Fruit fly (Drosophila melanogaster) whole organism, embryonic: ENCODE data around the gene Tsf2.

ENCODE experiments used
- CG10274 ChIP-seq: fragments of 200-800 bp; sonication (Bioruptor generic); optimal IDR thresholded peaks from 3 replicates; lab custom pipeline; 2017; ENCODE audit warnings: missing biosample characterization, mild to moderate bottlenecking, missing genetic modification characterization
- CG13894 ChIP-seq: fragments of 200-800 bp; sonication (Bioruptor generic); optimal IDR thresholded peaks from 3 replicates; lab custom pipeline; 2018; ENCODE audit warnings: missing biosample characterization, mild to moderate bottlenecking, missing genetic modification characterization, moderate library complexity
- CG15073 ChIP-seq: fragments of 200-800 bp; sonication (Bioruptor generic); optimal IDR thresholded peaks from 2 replicates; lab custom pipeline; 2016; ENCODE audit warnings: missing biosample characterization, missing genetic modification characterization
- CG15514 ChIP-seq: fragments of 200-800 bp; sonication (Bioruptor generic); optimal IDR thresholded peaks from 3 replicates; lab custom pipeline; 2017; ENCODE audit warnings: missing biosample characterization, missing genetic modification characterization, mild to moderate bottlenecking, moderate library complexity, missing genetic modification reagents
- CG15601 ChIP-seq: fragments of 200-800 bp; sonication (Bioruptor generic); optimal IDR thresholded peaks from 3 replicates; lab custom pipeline; 2019; ENCODE audit warnings: missing biosample characterization, mild to moderate bottlenecking, missing genetic modification characterization, moderate library complexity
- CG1647 ChIP-seq: fragments of 200-800 bp; sonication (Bioruptor generic); optimal IDR thresholded peaks from 3 replicates; lab custom pipeline; 2016; ENCODE audit warnings: missing biosample characterization, missing genetic modification characterization
- CG17829 ChIP-seq: fragments of 200-800 bp; optimal IDR thresholded peaks from 2 replicates; lab custom pipeline; 2019; ENCODE audit warnings: missing biosample characterization, mild to moderate bottlenecking, missing genetic modification characterization, moderate library complexity
- CG18262 ChIP-seq: fragments of 200-800 bp; optimal IDR thresholded peaks from 3 replicates; lab custom pipeline; 2019; ENCODE audit warnings: missing biosample characterization, mild to moderate bottlenecking, missing genetic modification characterization, moderate library complexity
- CG2875 ChIP-seq: fragments of 200-800 bp; sonication (Bioruptor generic); optimal IDR thresholded peaks from 2 replicates; lab custom pipeline; 2017; ENCODE audit warnings: missing biosample characterization, mild to moderate bottlenecking, missing genetic modification characterization, missing genetic modification reagents
- CG2889 ChIP-seq: fragments of 200-800 bp; sonication (Bioruptor generic); IDR thresholded peaks from 3 replicates; pipeline ENCODE4 v1.3.6; 2022; ENCODE audit warnings: missing biosample characterization, missing genetic modification characterization
- CG30431 ChIP-seq: fragments of 200-800 bp; sonication (Bioruptor generic); optimal IDR thresholded peaks from 2 replicates; lab custom pipeline; 2017; ENCODE audit warnings: missing biosample characterization, missing genetic modification characterization
- CG31365 ChIP-seq: fragments of 200-800 bp; sonication (Bioruptor generic); optimal IDR thresholded peaks from 2 replicates; lab custom pipeline; 2018; ENCODE audit warnings: missing biosample characterization, mild to moderate bottlenecking, missing genetic modification characterization
- CG3281 ChIP-seq: fragments of 200-800 bp; sonication (Bioruptor generic); optimal IDR thresholded peaks from 3 replicates; lab custom pipeline; 2017; ENCODE audit warnings: missing biosample characterization, mild to moderate bottlenecking, missing genetic modification characterization
- CG42726 ChIP-seq: fragments of 200-800 bp; sonication (Bioruptor generic); IDR thresholded peaks from 2 replicates; pipeline ENCODE4 v1.3.6; 2022; ENCODE audit warnings: missing biosample characterization, missing genetic modification characterization; ENCODE audit not compliant: partially characterized antibody
- CG4328 ChIP-seq: fragments of 200-800 bp; sonication (Bioruptor generic); optimal IDR thresholded peaks from 3 replicates; lab custom pipeline; 2017; ENCODE audit warnings: missing biosample characterization, missing genetic modification reagents, missing genetic modification characterization
- CG6791 ChIP-seq: fragments of 200-800 bp; sonication (Bioruptor generic); IDR thresholded peaks from 3 replicates; pipeline ENCODE4 v1.3.6; 2022; ENCODE audit warnings: missing biosample characterization, missing genetic modification characterization; ENCODE audit not compliant: partially characterized antibody
- CG6854 ChIP-seq: fragments of 200-800 bp; sonication (Bioruptor generic); optimal IDR thresholded peaks from 3 replicates; lab custom pipeline; 2017; ENCODE audit warnings: missing biosample characterization, mild to moderate bottlenecking, missing genetic modification characterization
- CG7786 ChIP-seq: fragments of 200-800 bp; sonication (Bioruptor generic); optimal IDR thresholded peaks from 2 replicates; lab custom pipeline; 2016; ENCODE audit warnings: missing biosample characterization, missing genetic modification characterization
- CG9727 ChIP-seq: fragments of 200-800 bp; sonication (Bioruptor generic); optimal IDR thresholded peaks from 3 replicates; lab custom pipeline; 2017; ENCODE audit warnings: missing biosample characterization, mild to moderate bottlenecking, missing genetic modification characterization
- CTCF ChIP-seq: fragments of 200-800 bp; sonication (Bioruptor generic); optimal IDR thresholded peaks from 2 replicates; lab custom pipeline; 2017; ENCODE audit warnings: missing biosample characterization, mild to moderate bottlenecking, missing genetic modification characterization, moderate library complexity
- CkIIα-i1 ChIP-seq: fragments of 200-800 bp; sonication (Bioruptor generic); IDR thresholded peaks from 2 replicates; pipeline ENCODE4 v1.3.6; 2022; ENCODE audit warnings: missing biosample characterization, missing genetic modification characterization
- CrebB ChIP-seq: fragments of 200-800 bp; sonication (Bioruptor generic); optimal IDR thresholded peaks from 3 replicates; lab custom pipeline; 2018; ENCODE audit warnings: missing biosample characterization, mild to moderate bottlenecking, missing genetic modification characterization
- Dip2 ChIP-seq: fragments of 200-800 bp; sonication (Bioruptor generic); IDR thresholded peaks from 2 replicates; pipeline ENCODE4 v1.3.6; 2022; ENCODE audit warnings: missing biosample characterization, missing genetic modification characterization
- E2f1 ChIP-seq: fragments of 200-800 bp; sonication (Bioruptor generic); IDR thresholded peaks from 2 replicates; pipeline ENCODE4 v1.3.6; 2022; ENCODE audit warnings: missing biosample characterization, missing genetic modification characterization
- HLH54F ChIP-seq: fragments of 200-800 bp; sonication (Bioruptor generic); optimal IDR thresholded peaks from 3 replicates; lab custom pipeline; 2016; ENCODE audit warnings: missing biosample characterization, missing genetic modification characterization
- Hmr ChIP-seq: fragments of 200-800 bp; sonication (Bioruptor generic); optimal IDR thresholded peaks from 3 replicates; lab custom pipeline; 2017; ENCODE audit warnings: mild to moderate bottlenecking, missing biosample characterization, missing genetic modification reagents, missing genetic modification characterization
- Med ChIP-seq: fragments of 200-800 bp; sonication (Bioruptor generic); peaks from one replicate; lab custom pipeline; 2016; ENCODE audit warnings: missing biosample characterization, missing genetic modification characterization, mild to moderate bottlenecking, inconsistent platforms, moderate library complexity
- NFAT ChIP-seq: fragments of 200-800 bp; sonication (Bioruptor generic); IDR thresholded peaks from 2 replicates; pipeline ENCODE4 v1.3.6; 2022; ENCODE audit warnings: missing biosample characterization, missing genetic modification characterization
- Scr ChIP-seq: fragments of 200-800 bp; sonication (Bioruptor generic); IDR thresholded peaks from 2 replicates; pipeline ENCODE4 v1.3.6; 2022; ENCODE audit warnings: missing biosample characterization, missing genetic modification characterization; ENCODE audit not compliant: partially characterized antibody
- Sry-β ChIP-seq: fragments of 200-800 bp; sonication (Bioruptor generic); optimal IDR thresholded peaks from 2 replicates; lab custom pipeline; 2018; ENCODE audit warnings: missing biosample characterization, mild to moderate bottlenecking, missing genetic modification characterization, moderate library complexity
- Tbp ChIP-seq: fragments of >200 bp; optimal IDR thresholded peaks from 2 replicates; lab custom pipeline; 2018; ENCODE audit warnings: missing biosample characterization, missing genetic modification characterization
- Xbp1 ChIP-seq: fragments of 200-800 bp; sonication (Bioruptor generic); optimal IDR thresholded peaks from 3 replicates; lab custom pipeline; 2016; ENCODE audit warnings: missing biosample characterization, mild to moderate bottlenecking, missing genetic modification characterization
- amos ChIP-seq: fragments of 200-800 bp; sonication (Bioruptor generic); IDR thresholded peaks from 2 replicates; pipeline ENCODE4 v1.3.6; 2022; ENCODE audit warnings: missing biosample characterization, missing genetic modification characterization; ENCODE audit not compliant: partially characterized antibody
- bab2 ChIP-seq: fragments of 200-800 bp; sonication (Bioruptor generic); optimal IDR thresholded peaks from 2 replicates; lab custom pipeline; 2016; ENCODE audit warnings: missing biosample characterization, missing genetic modification characterization
- cas ChIP-seq: fragments of 200-800 bp; sonication (Bioruptor generic); IDR thresholded peaks from 2 replicates; pipeline ENCODE4 v1.3.6; 2022; ENCODE audit warnings: missing biosample characterization, missing genetic modification characterization
- cg ChIP-seq: fragments of 200-800 bp; sonication (Bioruptor generic); optimal IDR thresholded peaks from 3 replicates; lab custom pipeline; 2019; ENCODE audit warnings: missing biosample characterization, mild to moderate bottlenecking, missing genetic modification characterization, moderate library complexity
- da ChIP-seq: fragments of 200-800 bp; sonication (Bioruptor generic); optimal IDR thresholded peaks from 2 replicates; lab custom pipeline; 2016; ENCODE audit warnings: missing biosample characterization, missing genetic modification characterization
- ems ChIP-seq: fragments of 200-800 bp; sonication (Bioruptor generic); optimal IDR thresholded peaks from 3 replicates; lab custom pipeline; 2016; ENCODE audit warnings: missing biosample characterization, missing genetic modification characterization
- gfzf ChIP-seq: fragments of 200-800 bp; sonication (Bioruptor generic); optimal IDR thresholded peaks from 2 replicates; lab custom pipeline; 2016; ENCODE audit warnings: missing biosample characterization, mild to moderate bottlenecking, missing genetic modification characterization, moderate library complexity
- grau ChIP-seq: fragments of 200-800 bp; optimal IDR thresholded peaks from 3 replicates; lab custom pipeline; 2019; ENCODE audit warnings: missing biosample characterization, mild to moderate bottlenecking, missing genetic modification characterization, moderate library complexity
- ham ChIP-seq: fragments of 200-800 bp; sonication (Bioruptor generic); IDR thresholded peaks from 2 replicates; pipeline ENCODE4 v1.3.6; 2022; ENCODE audit warnings: missing biosample characterization, missing genetic modification characterization
- kay ChIP-seq: fragments of 200-800 bp; sonication (Bioruptor generic); optimal IDR thresholded peaks from 2 replicates; lab custom pipeline; 2016; ENCODE audit warnings: missing biosample characterization, missing genetic modification characterization
- lmd ChIP-seq: fragments of 200-800 bp; sonication (Bioruptor generic); IDR thresholded peaks from 2 replicates; pipeline ENCODE4 v1.3.6; 2022; ENCODE audit warnings: missing biosample characterization, missing genetic modification characterization
- nom ChIP-seq: fragments of 200-800 bp; sonication (Bioruptor generic); optimal IDR thresholded peaks from 2 replicates; lab custom pipeline; 2017; ENCODE audit warnings: missing biosample characterization, missing genetic modification characterization, mild to moderate bottlenecking, moderate library complexity, missing genetic modification reagents
- p53 ChIP-seq: fragments of 200-800 bp; sonication (Bioruptor generic); optimal IDR thresholded peaks from 2 replicates; lab custom pipeline; 2016; ENCODE audit warnings: missing biosample characterization, missing genetic modification characterization
- prd ChIP-seq, 3 experiments: fragments of >200 bp in 2 of 3; fragments of 200-800 bp in 1 of 3; sonication (Bioruptor generic) in 1 of 3; optimal IDR thresholded peaks in 2 of 3; IDR thresholded peaks in 1 of 3; 2 replicates in 2 of 3; 3 replicates in 1 of 3; pipeline versions ENCODE4 v1.3.6 to Lab custom; 2017 to 2022; ENCODE audit warnings: missing biosample characterization in 1 of 3, missing genetic modification characterization in 1 of 3
- pum ChIP-seq: fragments of 200-800 bp; sonication (Bioruptor generic); optimal IDR thresholded peaks from 2 replicates; lab custom pipeline; 2016; ENCODE audit warnings: missing biosample characterization, missing genetic modification characterization
- scrt ChIP-seq: fragments of 200-800 bp; sonication (Bioruptor generic); optimal IDR thresholded peaks from 2 replicates; lab custom pipeline; 2018; ENCODE audit warnings: missing biosample characterization, mild to moderate bottlenecking, missing genetic modification characterization, moderate library complexity
- ttk ChIP-seq: fragments of 200-800 bp; sonication (Bioruptor generic); IDR thresholded peaks from 2 replicates; pipeline ENCODE4 v2.1.2; 2022; ENCODE audit warnings: missing biosample characterization, missing genetic modification characterization
- wor ChIP-seq: fragments of 200-800 bp; sonication (Bioruptor generic); IDR thresholded peaks from 2 replicates; pipeline ENCODE4 v1.3.6; 2022; ENCODE audit warnings: missing biosample characterization, missing genetic modification characterization
- zf30C ChIP-seq: fragments of 200-800 bp; sonication (Bioruptor generic); optimal IDR thresholded peaks from 3 replicates; lab custom pipeline; 2018; ENCODE audit warnings: missing biosample characterization, mild to moderate bottlenecking, missing genetic modification characterization

Gene Tsf2

DNA sequence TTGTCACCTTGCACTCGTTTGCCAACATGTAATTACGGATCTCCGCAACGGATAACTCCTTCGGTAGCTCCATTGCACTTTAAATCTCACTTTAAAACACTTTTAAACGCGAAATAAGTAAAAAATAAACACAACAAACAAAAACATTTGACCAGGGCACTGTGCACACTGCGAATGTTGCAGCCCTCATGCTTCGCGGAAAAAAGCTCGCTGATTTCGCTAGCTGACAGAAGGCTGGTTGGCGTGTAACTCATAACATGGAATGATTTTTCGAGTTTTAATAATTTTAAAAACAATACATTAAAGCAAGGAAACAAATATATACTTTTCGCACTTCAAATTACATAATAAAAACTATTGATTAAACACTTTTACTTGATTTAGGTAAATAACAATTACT lies 38.8 kb upstream of the Tsf2 start, which contains the start of gene sowah (continued):
- TF ChIP-seq kay (GFP tag; lab: Kevin White, UChicago) (peak; percentile 100), CG13894 (tag; lab: Kevin White, UChicago) (peak; percentile 47), CG6854 (GFP tag; lab: Kevin White, UChicago) (no peak), ttk (no peak; the same call in 1 of the 2 replicates), Tbp (no peak), CG15601 (tag; lab: Kevin White, UChicago) (peak; percentile 28), Scr (GFP tag; lab: Robert Waterston, UW) (peak; percentile 38; the same call in 1 of the 2 replicates), scrt (GFP tag; lab: Kevin White, UChicago) (peak; percentile 77), ems (GFP tag; lab: Kevin White, UChicago) (peak; percentile 31), ham (no peak), wor (GFP tag; lab: Robert Waterston, UW) (no peak), zf30C (GFP tag; lab: Kevin White, UChicago) (peak; percentile 35), NFAT (GFP tag; lab: Robert Waterston, UW) (peak; percentile 62), CG15514 (GFP tag; lab: Kevin White, UChicago) (peak; percentile 70), E2f1 (no peak), CrebB (tag; lab: Kevin White, UChicago) (no peak), CTCF (GFP tag; lab: Kevin White, UChicago) (peak; percentile 45), CG15073 (no peak), Med (GFP tag; lab: Kevin White, UChicago) (peak; percentile 85), cg (GFP tag; lab: Kevin White, UChicago) (no peak), CG3281 (GFP tag; lab: Kevin White, UChicago) (peak; percentile 71), Sry-β (GFP tag; lab: Kevin White, UChicago) (no peak), CG7786 (peak; percentile 43), CG1647 (GFP tag; lab: Kevin White, UChicago) (peak; percentile 16), pum (GFP tag; lab: Kevin White, UChicago) (no peak), prd (optimal IDR thresholded peaks at IDR 0.05; lab: Kevin White, UChicago) (no peak), prd (GFP tag; IDR thresholded peaks at IDR 0.05; lab: Robert Waterston, UW) (peak; percentile 45; the same call in 1 of the 3 replicates), CG2875 (GFP tag; lab: Kevin White, UChicago) (no peak), CG17829 (tag; lab: Kevin White, UChicago) (peak; percentile 51), Xbp1 (GFP tag; lab: Kevin White, UChicago) (peak; percentile 59), CG18262 (peak; percentile 41), CG31365 (tag; lab: Kevin White, UChicago) (no peak), CG6791 (GFP tag; lab: Robert Waterston, UW) (peak; percentile 80), gfzf (peak; percentile 40), Dip2 (GFP tag; lab: Robert Waterston, UW) (no peak), da (GFP tag; lab: Kevin White, UChicago) (peak; percentile 20), CG10274 (GFP tag; lab: Kevin White, UChicago) (no peak), amos (GFP tag; lab: Robert Waterston, UW) (peak; percentile 57), CG42726 (GFP tag; lab: Robert Waterston, UW) (peak; percentile 88), CkIIα-i1 (GFP tag; lab: Robert Waterston, UW) (no peak), CG9727 (GFP tag; lab: Kevin White, UChicago) (peak; percentile 37), bab2 (peak; percentile 32), nom (GFP tag; lab: Kevin White, UChicago) (no peak), lmd (GFP tag; lab: Robert Waterston, UW) (peak; percentile 42; the same call in 1 of the 2 replicates), p53 (peak; percentile 33), CG2889 (GFP tag; lab: Robert Waterston, UW) (no peak), cas (GFP tag; lab: Robert Waterston, UW) (no peak; the same call in 1 of the 2 replicates), Hmr (GFP tag; lab: Kevin White, UChicago) (peak; percentile 15), CG4328 (GFP tag; lab: Kevin White, UChicago) (no peak), grau (tag; lab: Kevin White, UChicago) (peak; percentile 47), CG30431 (GFP tag; lab: Kevin White, UChicago) (no peak), HLH54F (GFP tag; lab: Kevin White, UChicago) (peak; percentile 55)
